Worm (Caenorhabditis elegans) whole organism, dauer: ENCODE data around the gene div-1.
"Not testable (repeated sequence)": the region's sequence is repeated elsewhere in the genome, so short reads cannot be mapped to it uniquely, and the experiment has no call there.

ENCODE experiments used
- unc-62 ChIP-seq: sonication (generic microtip); optimal IDR thresholded peaks from 2 replicates; lab custom pipeline; 2017; ENCODE audit warnings: missing biosample characterization, missing genetic modification reagents, missing genetic modification characterization

div-1 gene

ce11 chrIII:10251114-10251513, 2.8 kb upstream of the div-1 start:
- no peak for TF ChIP-seq unc-62

- TF ChIP-seq unc-62: no peak
Measured at ce11 chrIII:10244013-10244412, 4.3 kb downstream of the div-1 start.

ce11 chrIII:10241332-10241829, 7.0 kb downstream of the div-1 start:
- TF ChIP-seq unc-62: no peak

- TF ChIP-seq unc-62: no peak
Measured at ce11 chrIII:10240073-10240472, 8.3 kb downstream of the div-1 start.

- no peak for TF ChIP-seq unc-62
Measured at ce11 chrIII:10238448-10239154, 9.8 kb downstream of the div-1 start, which contains the start of gene Y70G10A.3. Gene Y70G10A.3 (plus strand): TSS chrIII:10239104.

DNA sequence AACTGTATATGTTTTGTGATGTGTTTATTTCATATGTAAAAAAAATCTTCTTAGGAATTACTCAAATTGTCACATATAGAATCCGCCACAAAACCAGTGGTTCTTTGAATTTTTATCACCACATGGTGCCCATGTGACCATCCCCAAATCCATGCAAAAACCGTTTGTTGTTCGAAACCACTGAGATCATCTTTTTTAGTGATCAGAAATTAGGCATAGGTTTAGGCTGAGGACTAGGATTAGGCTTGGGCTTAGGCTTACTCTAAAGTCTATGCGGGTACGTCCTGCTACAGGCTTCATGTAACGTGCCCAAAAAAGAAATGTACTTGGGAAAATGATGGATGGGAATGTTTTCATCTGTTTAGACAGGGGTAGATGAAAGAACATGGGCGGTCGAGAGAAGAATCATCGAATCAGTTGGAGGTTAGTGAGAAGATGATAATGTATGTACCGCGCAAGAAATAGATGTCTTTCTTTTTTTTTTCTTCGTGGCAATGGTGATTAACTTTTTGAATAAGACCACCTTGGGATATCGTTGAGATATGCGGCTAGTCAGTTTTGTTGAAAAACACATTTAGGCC, 12.0 kb downstream of the div-1 start:
- no peak for TF ChIP-seq unc-62

- TF ChIP-seq unc-62: no peak
Measured at ce11 chrIII:10233979-10234378, 14.4 kb downstream of the div-1 start, which contains the start of gene paml-1. Gene paml-1 (minus strand): TSS chrIII:10234079.

- TF ChIP-seq unc-62: no peak
Measured at ce11 chrIII:10231641-10232040, 16.7 kb downstream of the div-1 start.

ce11 chrIII:10221860-10222259, 26.5 kb downstream of the div-1 start, which contains the start of gene Y70G10A.4:
Gene Y70G10A.4 (plus strand): TSS chrIII:10222160.
- not testable (repeated sequence) for TF ChIP-seq unc-62

DNA sequence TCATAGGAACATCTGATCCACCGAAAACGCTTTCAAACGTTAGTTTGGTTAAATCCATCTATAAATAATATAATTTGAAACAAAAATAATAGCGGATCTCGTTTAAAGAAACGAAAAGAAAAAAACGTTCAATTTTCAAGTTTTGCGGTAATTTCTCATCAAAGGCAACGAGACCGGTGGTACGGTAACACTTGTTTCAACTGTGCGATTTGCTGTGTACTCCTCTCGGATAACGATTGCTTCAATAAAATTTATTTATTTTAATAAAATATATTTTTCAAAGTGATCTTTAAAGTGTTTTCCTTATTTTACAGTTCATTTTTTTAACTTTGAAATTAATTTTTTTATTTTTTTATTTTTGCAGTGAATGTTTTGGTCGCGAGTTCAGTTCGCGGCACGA, 29.8 kb downstream of the div-1 start, which contains the start of the genes rde-4 and cox-14:
Gene rde-4 (minus strand): TSS at position 60 of the 400 bp plus-strand sequence.
Gene cox-14 (plus strand): TSS at position 356 of the 400 bp plus-strand sequence.
- TF ChIP-seq unc-62: no peak

DNA sequence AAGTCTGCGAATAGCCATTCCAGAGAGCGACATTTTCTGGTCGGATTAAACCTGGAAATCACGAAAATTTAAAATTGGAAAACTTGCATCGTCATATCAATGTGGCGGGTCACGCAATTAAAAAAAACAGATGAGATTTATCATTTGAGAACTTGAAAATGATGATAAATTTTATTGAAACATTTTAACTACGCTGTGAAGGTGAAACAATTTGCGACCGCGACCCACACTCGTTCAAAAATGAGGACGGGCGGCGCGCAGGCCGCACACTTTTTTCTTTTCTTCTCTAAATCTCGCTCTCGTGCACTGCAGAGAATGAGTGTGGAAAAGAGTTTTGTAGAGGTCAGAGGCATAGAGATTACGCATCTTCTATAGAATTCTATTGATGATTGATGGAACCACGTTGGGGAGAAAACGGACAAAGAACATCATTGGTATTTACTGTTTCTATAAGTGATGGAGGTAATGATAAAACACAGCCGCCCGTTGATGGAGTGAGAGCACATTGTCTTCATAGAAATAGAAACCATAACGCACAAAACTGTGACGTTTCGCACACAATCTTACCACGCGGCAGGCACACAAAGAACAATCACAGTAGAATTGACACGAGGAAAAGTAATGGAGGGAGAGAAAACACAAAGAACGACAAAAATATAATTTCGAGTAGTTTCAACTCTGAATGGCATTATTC, 31.6 kb downstream of the div-1 start, which contains the start of gene cts-1:
Gene cts-1 (minus strand): TSS at position 51 of the 694 bp plus-strand sequence.
- no peak for TF ChIP-seq unc-62

DNA sequence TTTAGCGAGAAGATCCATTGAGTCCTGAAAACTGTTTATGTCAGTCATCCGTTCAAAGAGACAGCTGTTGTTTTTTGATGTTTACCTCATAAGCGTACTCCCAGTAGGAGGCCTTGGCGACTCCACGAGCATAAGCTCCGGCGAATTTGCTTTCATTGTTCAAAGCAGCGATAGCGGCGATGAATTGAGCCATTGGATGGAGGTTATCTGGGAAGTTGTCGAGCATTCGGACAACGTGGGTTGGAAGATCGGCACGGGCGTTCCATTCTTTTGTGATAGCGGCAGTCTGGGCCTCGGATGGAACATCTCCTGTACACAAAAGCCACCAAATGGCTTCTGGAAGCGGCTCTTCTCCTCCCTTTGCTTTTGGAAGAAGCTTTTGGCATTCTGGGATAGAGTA, 32.5 kb downstream of the div-1 start:
- TF ChIP-seq unc-62: no peak

DNA sequence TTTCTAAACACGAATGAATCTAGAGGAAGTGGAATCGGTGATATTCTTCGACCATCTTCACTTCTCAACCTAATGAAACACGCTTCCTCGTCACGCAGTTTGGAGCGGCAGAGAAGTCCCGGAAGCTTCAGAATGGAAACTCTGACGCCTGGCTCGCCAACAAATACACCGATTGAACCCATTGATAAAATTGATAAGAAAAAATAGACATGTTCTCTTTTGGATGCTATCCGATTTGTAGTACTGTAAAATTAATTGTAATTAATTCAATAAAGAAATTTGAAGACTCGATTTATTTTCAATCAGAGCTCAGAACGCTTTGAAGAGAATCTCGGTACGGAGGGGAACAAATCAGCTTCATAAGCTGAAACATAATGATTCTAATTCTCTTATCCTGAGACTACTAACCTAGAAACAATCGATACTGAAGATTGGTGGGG, 33.8 kb downstream of the div-1 start:
- TF ChIP-seq unc-62: no peak

DNA sequence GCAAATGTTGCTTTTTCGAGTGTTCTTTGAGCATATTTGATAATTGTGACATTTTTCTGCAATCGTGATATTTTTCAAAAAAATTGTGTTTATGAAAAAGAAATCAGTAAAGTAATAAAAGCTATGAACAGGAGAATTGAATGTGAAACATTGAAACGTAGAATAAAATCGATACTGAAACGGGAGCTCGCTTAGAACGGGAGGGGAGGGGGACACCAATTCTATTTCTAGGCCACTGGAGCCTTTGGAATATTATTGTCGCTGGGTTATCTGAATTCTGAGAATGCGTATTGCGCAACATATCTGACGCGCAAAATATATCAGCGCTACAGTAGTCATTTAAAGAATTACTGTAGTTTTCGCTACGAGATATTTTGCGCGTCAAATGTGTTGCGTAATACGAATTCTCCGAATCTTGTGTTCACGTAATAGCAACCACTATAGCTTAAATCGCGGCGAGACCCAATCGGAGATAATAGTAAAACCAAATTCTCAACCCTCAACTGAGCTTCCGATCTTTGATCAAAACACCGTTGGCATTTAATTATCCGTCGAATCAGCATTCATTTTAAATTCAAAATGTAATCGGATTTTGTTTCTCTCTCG, 36.4 kb downstream of the div-1 start, which contains the start of the genes blos-1 and best-18:
Gene blos-1 (minus strand): TSS at position 58 of the 606 bp plus-strand sequence.
Gene best-18 (plus strand): TSS at position 508 of the 606 bp plus-strand sequence.
- TF ChIP-seq unc-62: no peak

ce11 chrIII:10209703-10210102, 38.7 kb downstream of the div-1 start, which contains the start of gene T20G5.9:
Gene T20G5.9 (plus strand): TSS chrIII:10209840.
- no peak for TF ChIP-seq unc-62

ce11 chrIII:10206352-10206751, 42.0 kb downstream of the div-1 start:
- TF ChIP-seq unc-62: no peak
